Fruit fly (Drosophila melanogaster) whole organism, adult: Measurements from ENCODE around the gene Doc3.

Source experiments
- CG11617 ChIP-seq: fragments of 200-800 bp; sonication (Bioruptor generic); optimal IDR thresholded peaks from 2 replicates; lab custom pipeline; 2017; ENCODE audit warnings: mild to moderate bottlenecking, missing biosample characterization, missing genetic modification reagents, missing genetic modification characterization
- CG12768 ChIP-seq: fragments of 200-800 bp; sonication (Bioruptor generic); optimal IDR thresholded peaks from 2 replicates; lab custom pipeline; 2017; ENCODE audit warnings: missing biosample characterization, missing genetic modification characterization, mild to moderate bottlenecking, moderate library complexity, missing genetic modification reagents
- CG14711 ChIP-seq: fragments of 200-800 bp; sonication (Bioruptor generic); optimal IDR thresholded peaks from 2 replicates; lab custom pipeline; 2018; ENCODE audit warnings: missing biosample characterization, mild to moderate bottlenecking, missing genetic modification characterization, moderate library complexity
- CG1620 ChIP-seq: fragments of 200-800 bp; sonication (Bioruptor generic); optimal IDR thresholded peaks from 2 replicates; lab custom pipeline; 2016; ENCODE audit warnings: missing biosample characterization, missing genetic modification characterization
- CG33017 ChIP-seq: fragments of 200-800 bp; sonication (Bioruptor generic); optimal IDR thresholded peaks from 2 replicates; lab custom pipeline; 2018; ENCODE audit warnings: missing biosample characterization, mild to moderate bottlenecking, missing genetic modification characterization, moderate library complexity
- CG5204 ChIP-seq: fragments of 200-800 bp; sonication (Bioruptor generic); optimal IDR thresholded peaks from 2 replicates; lab custom pipeline; 2016; ENCODE audit warnings: missing biosample characterization, missing genetic modification characterization
- CG7045 ChIP-seq: fragments of 200-800 bp; sonication (Bioruptor generic); optimal IDR thresholded peaks from 2 replicates; lab custom pipeline; 2017; ENCODE audit warnings: missing biosample characterization, mild to moderate bottlenecking, missing genetic modification characterization
- CG7101 ChIP-seq: fragments of 200-800 bp; sonication (Bioruptor generic); optimal IDR thresholded peaks from 2 replicates; lab custom pipeline; 2018; ENCODE audit warnings: missing biosample characterization, mild to moderate bottlenecking, missing genetic modification characterization, moderate library complexity
- Clk ChIP-seq: fragments of 200-800 bp; sonication (Bioruptor generic); optimal IDR thresholded peaks from 2 replicates; lab custom pipeline; 2017; ENCODE audit warnings: missing biosample characterization, missing genetic modification characterization
- Crg-1 ChIP-seq: fragments of 200-800 bp; sonication (Bioruptor generic); optimal IDR thresholded peaks from 2 replicates; lab custom pipeline; 2016; ENCODE audit warnings: missing biosample characterization, missing genetic modification characterization
- Hr96 ChIP-seq: fragments of 200-800 bp; sonication (Bioruptor generic); optimal IDR thresholded peaks from 2 replicates; lab custom pipeline; 2016; ENCODE audit warnings: missing biosample characterization, missing genetic modification characterization
- Mnt ChIP-seq: fragments of 200-800 bp; sonication (Bioruptor generic); optimal IDR thresholded peaks from 2 replicates; lab custom pipeline; 2016; ENCODE audit warnings: missing biosample characterization, mild to moderate bottlenecking, missing genetic modification characterization
- bab1 ChIP-seq: fragments of 200-800 bp; sonication (Bioruptor generic); optimal IDR thresholded peaks from 3 replicates; lab custom pipeline; 2019; ENCODE audit warnings: missing biosample characterization, mild to moderate bottlenecking, missing genetic modification characterization, moderate library complexity
- cic ChIP-seq: fragments of 200-800 bp; sonication (Bioruptor generic); optimal IDR thresholded peaks from 2 replicates; lab custom pipeline; 2017; ENCODE audit warnings: missing biosample characterization, mild to moderate bottlenecking, missing genetic modification characterization, moderate library complexity
- cnc ChIP-seq, 2 experiments: fragments of >200 bp; optimal IDR thresholded peaks; 2 replicates each; lab custom pipeline; 2017
- kay ChIP-seq: fragments of 200-800 bp; sonication (Bioruptor generic); peaks from one replicate; lab custom pipeline; 2016; ENCODE audit warnings: missing biosample characterization, missing genetic modification characterization, borderline replicate concordance
- ovo ChIP-seq: fragments of 200-800 bp; sonication (Bioruptor generic); optimal IDR thresholded peaks from 2 replicates; lab custom pipeline; 2016; ENCODE audit warnings: missing biosample characterization, missing genetic modification characterization
- pad ChIP-seq: fragments of 200-800 bp; sonication (Bioruptor generic); optimal IDR thresholded peaks from 3 replicates; lab custom pipeline; 2017; ENCODE audit warnings: missing biosample characterization, missing genetic modification characterization, mild to moderate bottlenecking, moderate library complexity, missing genetic modification reagents
- tj ChIP-seq: fragments of 200-800 bp; sonication (Bioruptor generic); optimal IDR thresholded peaks from 3 replicates; lab custom pipeline; 2017; ENCODE audit warnings: missing biosample characterization, mild to moderate bottlenecking, missing genetic modification characterization, moderate library complexity
- toe ChIP-seq: fragments of 200-800 bp; sonication (Bioruptor generic); optimal IDR thresholded peaks from 2 replicates; lab custom pipeline; 2016; ENCODE audit warnings: missing biosample characterization, missing genetic modification characterization

Gene Doc3

dm6 chr3L:8996899-8997685, 7.9 kb upstream of the Doc3 start:
- TF ChIP-seq ovo (GFP tag; lab: Kevin White, UChicago), result peak; percentile 85
- no peak for TF ChIP-seq CG14711 (tag; lab: Kevin White, UChicago)
- peak; percentile 91 for TF ChIP-seq tj
- peak; percentile 42 for TF ChIP-seq cic (GFP tag; lab: Kevin White, UChicago)
- no peak for TF ChIP-seq CG1620
- peak; percentile 49 for TF ChIP-seq CG12768
- TF ChIP-seq CG7045 (GFP tag; lab: Kevin White, UChicago), result no peak
- TF ChIP-seq Crg-1 (GFP tag; lab: Kevin White, UChicago), result no peak
- peak; percentile 55 for TF ChIP-seq CG11617 (GFP tag; lab: Kevin White, UChicago)
- TF ChIP-seq CG33017 (tag; lab: Kevin White, UChicago), result no peak
- TF ChIP-seq kay (GFP tag; lab: Kevin White, UChicago), result no peak
- peak; percentile 99 for TF ChIP-seq pad

DNA sequence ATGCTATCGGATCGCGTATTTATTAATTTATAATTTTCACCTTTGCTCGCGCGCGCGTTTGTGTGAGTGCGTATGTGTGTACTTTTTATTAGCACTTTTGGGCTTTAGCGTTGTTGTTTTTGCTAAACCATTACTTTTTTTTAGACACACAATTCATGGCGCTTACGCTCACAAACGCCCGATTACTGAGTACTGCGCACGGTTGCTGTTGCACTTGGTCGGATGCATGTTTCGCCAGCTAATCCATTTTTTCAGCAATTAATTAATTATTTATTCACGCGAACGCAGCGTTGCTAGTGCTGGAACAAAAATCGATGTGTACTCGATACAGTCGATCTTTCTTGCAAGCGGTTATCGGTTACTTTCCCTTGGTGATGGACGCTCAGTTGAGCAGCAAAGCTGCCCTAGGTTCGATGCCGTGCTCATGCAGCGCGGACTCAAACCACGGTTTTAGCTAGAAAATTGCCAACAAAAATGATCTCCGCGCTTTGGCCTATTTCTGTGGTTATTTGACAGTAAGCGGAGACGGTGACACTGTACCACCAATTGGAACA, 7.2 kb upstream of the Doc3 start, which contains the start of the genes smg and CG5087:
smg (minus strand) TSS at position 304 of the 554 bp plus-strand sequence.
CG5087 (plus strand) TSS at position 499 of the 554 bp plus-strand sequence.
- no peak for TF ChIP-seq cnc (optimal IDR thresholded peaks at IDR 0.05; lab: Kevin White, UChicago)
- no peak for TF ChIP-seq kay (GFP tag; lab: Kevin White, UChicago)
- no peak for TF ChIP-seq CG33017 (tag; lab: Kevin White, UChicago)
- no peak for TF ChIP-seq CG12768
- TF ChIP-seq tj, result peak; percentile 17
- peak; percentile 62 for TF ChIP-seq CG1620
- TF ChIP-seq Clk (GFP tag; lab: Kevin White, UChicago), result no peak
- no peak for TF ChIP-seq pad
- no peak for TF ChIP-seq CG7101 (tag; lab: Kevin White, UChicago)
- TF ChIP-seq Hr96 (GFP tag; lab: Kevin White, UChicago), result no peak
- TF ChIP-seq toe (GFP tag; lab: Kevin White, UChicago), result peak; percentile 46
- no peak for TF ChIP-seq cic (GFP tag; lab: Kevin White, UChicago)
- peak; percentile 6 for TF ChIP-seq CG14711 (tag; lab: Kevin White, UChicago)
- peak; percentile 74 for TF ChIP-seq bab1 (GFP tag; lab: Kevin White, UChicago)
- peak; percentile 55 for TF ChIP-seq Mnt
- TF ChIP-seq CG7045 (GFP tag; lab: Kevin White, UChicago), result no peak
- peak; percentile 57 for TF ChIP-seq ovo (GFP tag; lab: Kevin White, UChicago)
- TF ChIP-seq Crg-1 (GFP tag; lab: Kevin White, UChicago), result no peak
- peak; percentile 4 for TF ChIP-seq CG11617 (GFP tag; lab: Kevin White, UChicago)

dm6 chr3L:9002527-9002926, 2.5 kb upstream of the Doc3 start:
- TF ChIP-seq Mnt (no peak), kay (GFP tag; lab: Kevin White, UChicago) (no peak), CG11617 (GFP tag; lab: Kevin White, UChicago) (no peak), CG7045 (GFP tag; lab: Kevin White, UChicago) (no peak), pad (no peak), CG33017 (tag; lab: Kevin White, UChicago) (no peak), toe (GFP tag; lab: Kevin White, UChicago) (no peak), Clk (GFP tag; lab: Kevin White, UChicago) (no peak), CG5204 (no peak), cnc (optimal IDR thresholded peaks at IDR 0.05; lab: Kevin White, UChicago) (no peak), ovo (GFP tag; lab: Kevin White, UChicago) (no peak), tj (no peak), CG12768 (no peak), Hr96 (GFP tag; lab: Kevin White, UChicago) (no peak), CG1620 (no peak), bab1 (GFP tag; lab: Kevin White, UChicago) (no peak)

DNA sequence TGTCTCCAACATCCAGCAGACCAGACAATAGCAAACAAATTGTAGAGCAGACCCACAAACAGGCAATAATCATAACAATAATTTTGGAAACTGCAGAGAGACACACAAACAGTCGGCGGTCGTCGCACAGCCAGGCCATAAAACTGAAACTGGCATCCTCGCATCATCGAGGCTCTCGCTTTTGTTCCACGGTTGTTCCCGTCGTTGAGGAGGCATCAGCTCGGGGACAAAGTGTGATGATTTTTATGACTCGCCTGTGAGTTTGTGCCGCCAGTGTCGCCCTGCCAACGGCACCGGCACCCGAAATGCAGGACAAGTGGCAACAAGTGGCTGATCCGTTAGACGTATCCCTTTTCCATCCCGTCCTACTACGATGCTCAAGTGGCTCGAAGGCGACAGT, 1.6 kb upstream of the Doc3 start:
- TF ChIP-seq Clk (GFP tag; lab: Kevin White, UChicago), result no peak
- TF ChIP-seq kay (GFP tag; lab: Kevin White, UChicago), result no peak
- TF ChIP-seq CG14711 (tag; lab: Kevin White, UChicago), result no peak
- TF ChIP-seq Mnt, result no peak
- no peak for TF ChIP-seq cnc (optimal IDR thresholded peaks at IDR 0.05; lab: Kevin White, UChicago)
- no peak for TF ChIP-seq toe (GFP tag; lab: Kevin White, UChicago)
- no peak for TF ChIP-seq CG33017 (tag; lab: Kevin White, UChicago)
- no peak for TF ChIP-seq CG7101 (tag; lab: Kevin White, UChicago)
- TF ChIP-seq bab1 (GFP tag; lab: Kevin White, UChicago), result no peak
- no peak for TF ChIP-seq cic (GFP tag; lab: Kevin White, UChicago)
- TF ChIP-seq CG5204, result no peak
- TF ChIP-seq Crg-1 (GFP tag; lab: Kevin White, UChicago), result no peak
- TF ChIP-seq CG1620, result no peak

dm6 chr3L:9009738-9010137, 4.7 kb downstream of the Doc3 start, which contains the start of gene CG5194:
CG5194 (minus strand) TSS chr3L:9009838.
- TF ChIP-seq CG7045 (GFP tag; lab: Kevin White, UChicago) (no peak), CG11617 (GFP tag; lab: Kevin White, UChicago) (no peak), tj (no peak), Hr96 (GFP tag; lab: Kevin White, UChicago) (no peak), cnc (optimal IDR thresholded peaks at IDR 0.05; lab: Kevin White, UChicago) (no peak), CG14711 (tag; lab: Kevin White, UChicago) (no peak), ovo (GFP tag; lab: Kevin White, UChicago) (no peak), CG7101 (tag; lab: Kevin White, UChicago) (no peak), bab1 (GFP tag; lab: Kevin White, UChicago) (no peak)
